Worm (Caenorhabditis elegans) whole organism, early embryonic: ENCODE results near the gene dmsr-9.

Experiments used
- F13C5.2 ChIP-seq: sonication (generic microtip); optimal IDR thresholded peaks from 2 replicates; lab custom pipeline; 2017; ENCODE audit warnings: mild to moderate bottlenecking, missing genetic modification characterization, inconsistent platforms, missing compliant biosample characterization
- ama-1 ChIP-seq: fragments of 150-350 bp; optimal IDR thresholded peaks from 2 replicates; lab custom pipeline; 2014
- ceh-13 ChIP-seq: fragments of 200-800 bp; sonication (Bioruptor generic); optimal IDR thresholded peaks from 2 replicates; lab custom pipeline; 2018; ENCODE audit warnings: mild to moderate bottlenecking, missing genetic modification characterization, missing compliant biosample characterization
- ets-7 ChIP-seq: sonication (generic microtip); optimal IDR thresholded peaks from 2 replicates; lab custom pipeline; 2016; ENCODE audit warnings: missing genotype, missing genetic modification characterization, missing compliant biosample characterization
- hnd-1 ChIP-seq: sonication (generic microtip); optimal IDR thresholded peaks from 2 replicates; lab custom pipeline; 2016; ENCODE audit warnings: missing genetic modification characterization, missing compliant biosample characterization
- tbx-37 ChIP-seq: fragments of 200-800 bp; sonication (Bioruptor generic); conservative IDR thresholded peaks from 2 replicates; pipeline ENCODE4 v1.3.6; 2022; ENCODE audit warnings: missing genetic modification reagents, missing genetic modification characterization, missing compliant biosample characterization

DNA sequence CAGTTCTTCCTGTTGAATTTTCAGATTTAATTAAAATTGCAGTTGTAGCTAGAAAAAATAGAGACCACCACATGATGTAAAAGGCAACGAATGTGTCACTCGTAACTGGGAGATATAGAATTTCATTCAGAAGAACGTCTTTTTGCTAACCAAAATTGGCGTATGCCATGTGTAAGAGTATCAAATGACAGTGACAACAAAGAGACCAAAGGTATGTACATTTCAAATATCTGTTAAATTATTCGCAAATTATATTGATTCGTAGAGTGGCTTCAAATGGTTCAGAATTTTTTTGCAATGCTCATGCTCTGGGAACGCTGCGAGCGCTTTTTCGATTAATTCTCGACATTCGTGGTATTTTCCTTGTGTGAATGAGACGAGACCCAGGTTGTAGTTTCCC, 37.1 kb downstream of the dmsr-9 start, which contains the start of gene T25F10.4:
- TF ChIP-seq ceh-13 (GFP tag; lab: Kevin White, UChicago) (no peak), F13C5.2 (tag; lab: Kevin White, UChicago) (no peak), tbx-37 (no peak), ama-1 (lab: Kevin White, UChicago) (no peak), ets-7 (no peak), hnd-1 (tag; lab: Kevin White, UChicago) (no peak)
